Fruit fly (Drosophila melanogaster): Measurements from ENCODE around the gene Ldh.

Ldh gene

DNA sequence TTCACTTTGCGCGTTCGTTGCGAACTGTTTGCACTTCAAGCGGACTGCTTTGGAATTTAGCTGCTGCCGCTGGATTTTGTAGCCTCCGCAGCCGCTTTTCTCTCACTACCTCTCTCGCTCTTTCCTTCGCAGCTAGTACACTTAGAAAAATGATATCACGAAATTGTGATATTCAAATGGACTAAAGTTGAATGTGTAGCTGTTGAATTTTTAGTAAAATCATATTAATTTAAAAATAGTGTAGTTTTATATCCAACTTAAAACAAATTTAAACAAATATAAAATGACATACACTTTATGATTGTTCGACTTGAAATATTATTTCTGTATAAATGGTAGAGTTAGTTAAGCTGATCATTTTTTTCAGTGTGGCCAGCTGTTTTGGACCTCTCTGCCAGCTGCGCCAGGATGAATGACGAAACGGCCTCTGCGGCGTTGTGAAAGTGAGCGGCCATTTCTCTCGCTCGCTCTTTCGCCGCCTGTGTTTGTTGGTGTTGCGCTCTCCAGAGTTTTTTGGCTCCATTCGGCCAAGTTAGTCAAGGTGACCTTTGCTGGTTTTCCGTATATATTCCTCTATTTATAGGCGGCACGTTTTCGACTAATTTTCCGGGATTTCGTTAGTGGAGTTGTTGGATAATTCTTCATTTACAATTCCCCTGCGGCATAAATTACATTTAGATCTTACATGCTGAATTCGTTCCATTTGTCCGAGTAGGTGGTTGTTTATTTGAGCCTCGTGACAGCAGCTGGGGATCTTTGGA lies at the start of gene Ldh:
Gene Ldh (minus strand): TSS at position 51 of the 761 bp plus-strand sequence.
- TF ChIP-seq CG33017 (tag; optimal IDR thresholded peaks at IDR 0.05): peak; percentile 91
- peak; percentile 78 for TF ChIP-seq CG12768 (GFP tag; optimal IDR thresholded peaks at IDR 0.05)
- TF ChIP-seq CG11617 (GFP tag; optimal IDR thresholded peaks at IDR 0.05): peak; percentile 90
- TF ChIP-seq CG5204 (GFP tag; optimal IDR thresholded peaks at IDR 0.05): peak; percentile 78
- peak; percentile 51 for TF ChIP-seq Clk (GFP tag; optimal IDR thresholded peaks at IDR 0.05)
- peak; percentile 45 for TF ChIP-seq pad (GFP tag; optimal IDR thresholded peaks at IDR 0.05)
- peak; percentile 49 for TF ChIP-seq Crg-1 (GFP tag; optimal IDR thresholded peaks at IDR 0.05)
- no peak for TF ChIP-seq CG1620 (GFP tag; optimal IDR thresholded peaks at IDR 0.05)
- TF ChIP-seq bab1 (GFP tag; optimal IDR thresholded peaks at IDR 0.05): peak; percentile 71
- TF ChIP-seq cic (GFP tag; optimal IDR thresholded peaks at IDR 0.05): peak; percentile 10
- TF ChIP-seq Mnt (GFP tag; optimal IDR thresholded peaks at IDR 0.05): peak; percentile 41
- peak; percentile 61 for TF ChIP-seq tj (GFP tag; optimal IDR thresholded peaks at IDR 0.05)
- TF ChIP-seq kay (GFP tag; ENCODE audit: borderline replicate concordance): no peak
- peak; percentile 58 for TF ChIP-seq toe (GFP tag; optimal IDR thresholded peaks at IDR 0.05)
- peak; percentile 84 for TF ChIP-seq CG7045 (GFP tag; optimal IDR thresholded peaks at IDR 0.05)
- TF ChIP-seq ovo (GFP tag; optimal IDR thresholded peaks at IDR 0.05): peak; percentile 10
- peak; percentile 79 for TF ChIP-seq CG14711 (tag; optimal IDR thresholded peaks at IDR 0.05)
- TF ChIP-seq Hr96 (GFP tag; optimal IDR thresholded peaks at IDR 0.05): peak; percentile 40
- no peak for TF ChIP-seq cnc (optimal IDR thresholded peaks at IDR 0.05)
- TF ChIP-seq CG7101 (tag; optimal IDR thresholded peaks at IDR 0.05): peak; percentile 88

DNA sequence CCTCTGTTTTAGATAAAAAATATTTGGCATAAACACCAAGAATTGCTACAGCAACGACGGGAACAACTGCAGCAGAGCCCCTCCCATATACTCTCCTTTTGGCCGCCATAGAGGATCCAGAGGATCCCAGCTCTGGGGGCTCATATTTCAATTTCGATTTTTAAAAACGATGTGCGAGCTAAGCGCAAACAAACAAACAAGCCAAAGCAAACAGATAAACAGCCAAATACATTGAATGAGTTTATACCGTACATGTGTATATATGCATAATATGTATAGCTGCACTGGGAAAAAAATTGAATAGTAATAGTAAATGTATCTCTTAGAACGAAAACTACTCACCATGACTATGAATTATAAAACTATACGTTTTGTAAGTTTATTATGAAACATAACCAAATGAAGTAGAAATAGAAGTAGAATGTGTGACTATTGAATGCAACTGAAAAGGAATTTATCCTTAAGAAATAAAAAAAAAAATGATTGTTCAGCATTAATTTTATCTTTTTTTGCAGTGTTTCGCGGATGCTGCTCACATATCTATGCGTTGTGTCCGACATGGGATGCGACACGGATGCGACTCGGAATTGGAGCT lies 49.6 kb upstream of the Ldh start:
- no peak for TF ChIP-seq ovo (GFP tag; optimal IDR thresholded peaks at IDR 0.05)
- TF ChIP-seq tj (GFP tag; optimal IDR thresholded peaks at IDR 0.05): no peak
- no peak for TF ChIP-seq CG11617 (GFP tag; optimal IDR thresholded peaks at IDR 0.05)
- TF ChIP-seq Hr96 (GFP tag; optimal IDR thresholded peaks at IDR 0.05): no peak
- no peak for TF ChIP-seq CG1620 (GFP tag; optimal IDR thresholded peaks at IDR 0.05)
- TF ChIP-seq bab1 (GFP tag; optimal IDR thresholded peaks at IDR 0.05): no peak
- no peak for TF ChIP-seq CG7101 (tag; optimal IDR thresholded peaks at IDR 0.05)
- TF ChIP-seq CG7045 (GFP tag; optimal IDR thresholded peaks at IDR 0.05): no peak
- no peak for TF ChIP-seq CG14711 (tag; optimal IDR thresholded peaks at IDR 0.05)
- TF ChIP-seq kay (GFP tag; ENCODE audit: borderline replicate concordance): no peak
- TF ChIP-seq CG5204 (GFP tag; optimal IDR thresholded peaks at IDR 0.05): no peak
- no peak for TF ChIP-seq Crg-1 (GFP tag; optimal IDR thresholded peaks at IDR 0.05)
- TF ChIP-seq cnc (optimal IDR thresholded peaks at IDR 0.05): no peak
- no peak for TF ChIP-seq Clk (GFP tag; optimal IDR thresholded peaks at IDR 0.05)
- TF ChIP-seq CG12768 (GFP tag; optimal IDR thresholded peaks at IDR 0.05): no peak
- TF ChIP-seq CG33017 (tag; optimal IDR thresholded peaks at IDR 0.05): no peak
- TF ChIP-seq toe (GFP tag; optimal IDR thresholded peaks at IDR 0.05): no peak

DNA sequence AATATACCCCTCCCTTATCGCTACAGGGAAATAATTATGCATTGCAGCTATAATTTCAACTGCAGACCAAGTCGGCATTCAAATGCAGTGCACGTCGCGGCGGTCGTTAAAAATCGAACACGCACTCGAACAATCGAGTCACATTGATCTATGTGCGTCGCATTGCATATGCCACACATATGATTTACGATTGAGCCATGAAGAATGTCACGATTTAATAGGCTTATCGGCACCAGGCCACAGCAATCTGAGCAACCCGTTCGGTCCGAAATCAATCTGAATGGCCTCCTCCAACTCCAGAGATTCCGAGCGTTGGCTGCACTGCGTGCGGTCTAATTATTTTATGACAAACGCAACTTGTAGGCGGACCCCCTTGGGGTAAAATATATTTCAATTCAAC lies 48.0 kb upstream of the Ldh start:
- TF ChIP-seq CG33017 (tag; optimal IDR thresholded peaks at IDR 0.05): no peak
- no peak for TF ChIP-seq Mnt (GFP tag; optimal IDR thresholded peaks at IDR 0.05)
- TF ChIP-seq Crg-1 (GFP tag; optimal IDR thresholded peaks at IDR 0.05): no peak
- TF ChIP-seq Hr96 (GFP tag; optimal IDR thresholded peaks at IDR 0.05): no peak
- no peak for TF ChIP-seq CG14711 (tag; optimal IDR thresholded peaks at IDR 0.05)
- no peak for TF ChIP-seq bab1 (GFP tag; optimal IDR thresholded peaks at IDR 0.05)
- no peak for TF ChIP-seq cic (GFP tag; optimal IDR thresholded peaks at IDR 0.05)
- TF ChIP-seq kay (GFP tag; ENCODE audit: borderline replicate concordance): no peak
- TF ChIP-seq CG12768 (GFP tag; optimal IDR thresholded peaks at IDR 0.05): no peak
- TF ChIP-seq tj (GFP tag; optimal IDR thresholded peaks at IDR 0.05): no peak
- TF ChIP-seq toe (GFP tag; optimal IDR thresholded peaks at IDR 0.05): no peak

DNA sequence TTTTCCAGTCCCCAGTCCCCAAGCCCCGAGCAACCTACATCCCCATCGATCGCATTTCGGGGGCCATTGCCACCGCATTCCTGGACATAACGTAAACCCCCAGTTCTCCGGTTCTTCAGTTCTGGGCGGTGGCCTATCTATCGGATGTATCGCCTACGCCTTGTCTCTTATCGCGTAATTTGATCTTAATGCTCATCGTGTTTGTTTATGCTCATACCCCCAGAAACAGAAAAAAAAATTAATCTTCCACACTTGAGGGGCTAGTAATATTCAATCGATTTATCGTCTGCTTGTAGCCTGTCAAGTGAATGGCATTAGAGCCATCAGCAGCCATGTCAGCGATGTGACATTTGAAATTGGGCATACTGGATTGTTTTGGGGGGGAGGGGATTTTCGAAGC lies 47.2 kb upstream of the Ldh start:
- TF ChIP-seq cic (GFP tag; optimal IDR thresholded peaks at IDR 0.05): no peak
- no peak for TF ChIP-seq Crg-1 (GFP tag; optimal IDR thresholded peaks at IDR 0.05)
- no peak for TF ChIP-seq ovo (GFP tag; optimal IDR thresholded peaks at IDR 0.05)
- TF ChIP-seq Hr96 (GFP tag; optimal IDR thresholded peaks at IDR 0.05): no peak
- TF ChIP-seq Clk (GFP tag; optimal IDR thresholded peaks at IDR 0.05): no peak
- TF ChIP-seq CG11617 (GFP tag; optimal IDR thresholded peaks at IDR 0.05): no peak
- no peak for TF ChIP-seq Mnt (GFP tag; optimal IDR thresholded peaks at IDR 0.05)
- no peak for TF ChIP-seq CG7045 (GFP tag; optimal IDR thresholded peaks at IDR 0.05)
- TF ChIP-seq cnc (optimal IDR thresholded peaks at IDR 0.05): no peak
- no peak for TF ChIP-seq tj (GFP tag; optimal IDR thresholded peaks at IDR 0.05)
- no peak for TF ChIP-seq CG14711 (tag; optimal IDR thresholded peaks at IDR 0.05)
- no peak for TF ChIP-seq CG33017 (tag; optimal IDR thresholded peaks at IDR 0.05)
- no peak for TF ChIP-seq pad (GFP tag; optimal IDR thresholded peaks at IDR 0.05)

DNA sequence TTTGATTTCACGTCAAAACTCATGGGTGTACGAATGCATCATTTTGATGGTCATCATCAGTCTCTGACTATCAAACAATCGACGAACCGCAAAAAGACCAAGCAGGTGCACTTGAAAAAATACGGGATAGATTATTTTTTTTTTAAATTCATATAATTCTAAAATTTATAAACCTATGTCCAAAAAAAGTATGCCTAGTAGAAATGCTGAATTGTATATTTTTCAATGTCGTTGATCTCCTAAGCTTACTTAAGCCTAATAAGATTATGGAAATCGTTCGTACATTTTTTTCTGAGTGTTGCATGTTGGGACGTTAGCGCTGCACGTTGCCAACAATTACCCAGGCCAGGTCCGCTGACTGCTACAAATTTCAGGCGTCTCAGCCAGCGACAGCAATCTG lies 46.1 kb upstream of the Ldh start:
- TF ChIP-seq CG33017 (tag; optimal IDR thresholded peaks at IDR 0.05): no peak
- TF ChIP-seq pad (GFP tag; optimal IDR thresholded peaks at IDR 0.05): no peak
- TF ChIP-seq Clk (GFP tag; optimal IDR thresholded peaks at IDR 0.05): no peak
- TF ChIP-seq Hr96 (GFP tag; optimal IDR thresholded peaks at IDR 0.05): no peak
- no peak for TF ChIP-seq toe (GFP tag; optimal IDR thresholded peaks at IDR 0.05)
- TF ChIP-seq kay (GFP tag; ENCODE audit: borderline replicate concordance): no peak
- no peak for TF ChIP-seq bab1 (GFP tag; optimal IDR thresholded peaks at IDR 0.05)
- TF ChIP-seq CG12768 (GFP tag; optimal IDR thresholded peaks at IDR 0.05): no peak
- no peak for TF ChIP-seq tj (GFP tag; optimal IDR thresholded peaks at IDR 0.05)
- TF ChIP-seq Crg-1 (GFP tag; optimal IDR thresholded peaks at IDR 0.05): no peak
- TF ChIP-seq CG1620 (GFP tag; optimal IDR thresholded peaks at IDR 0.05): no peak
- TF ChIP-seq CG7101 (tag; optimal IDR thresholded peaks at IDR 0.05): no peak
- no peak for TF ChIP-seq CG7045 (GFP tag; optimal IDR thresholded peaks at IDR 0.05)

Data from whole organism, adult.